Fruit fly (Drosophila melanogaster): ENCODE results near the gene CG4914.

The CG4914 gene

dm6 chr3L:14678097-14678679 is at the start of gene CG4914:
Gene CG4914 (minus strand): TSS chr3L:14678147.
- no peak for TF ChIP-seq usp (GFP tag; optimal IDR thresholded peaks at IDR 0.05)
- TF ChIP-seq EcR (GFP tag; optimal IDR thresholded peaks at IDR 0.05) = no peak
- TF ChIP-seq pan (optimal IDR thresholded peaks at IDR 0.05) = no peak
- no peak for TF ChIP-seq psq (optimal IDR thresholded peaks at IDR 0.05)
- no peak for TF ChIP-seq CG8478 (optimal IDR thresholded peaks at IDR 0.05)
- TF ChIP-seq Dll (optimal IDR thresholded peaks at IDR 0.05) = no peak

- TF ChIP-seq EcR (GFP tag; optimal IDR thresholded peaks at IDR 0.05) (no peak), Dll (optimal IDR thresholded peaks at IDR 0.05) (no peak), psq (optimal IDR thresholded peaks at IDR 0.05) (no peak), CG8478 (optimal IDR thresholded peaks at IDR 0.05) (no peak), pan (optimal IDR thresholded peaks at IDR 0.05) (no peak), usp (GFP tag; optimal IDR thresholded peaks at IDR 0.05) (no peak)
Observed at dm6 chr3L:14712799-14713198, 34.9 kb upstream of the CG4914 start.

- TF ChIP-seq pan (optimal IDR thresholded peaks at IDR 0.05) = no peak
- no peak for TF ChIP-seq Dll (optimal IDR thresholded peaks at IDR 0.05)
- no peak for TF ChIP-seq usp (GFP tag; optimal IDR thresholded peaks at IDR 0.05)
- TF ChIP-seq CG8478 (optimal IDR thresholded peaks at IDR 0.05) = no peak
Observed at dm6 chr3L:14708053-14708452, 30.1 kb upstream of the CG4914 start.

- TF ChIP-seq psq (optimal IDR thresholded peaks at IDR 0.05) = peak; percentile 38
- TF ChIP-seq pan (optimal IDR thresholded peaks at IDR 0.05) = no peak
Observed at dm6 chr3L:14706461-14706880, 28.5 kb upstream of the CG4914 start.

- TF ChIP-seq CG8478 (optimal IDR thresholded peaks at IDR 0.05) = no peak
- no peak for TF ChIP-seq Dll (optimal IDR thresholded peaks at IDR 0.05)
- TF ChIP-seq pan (optimal IDR thresholded peaks at IDR 0.05) = no peak
- no peak for TF ChIP-seq usp (GFP tag; optimal IDR thresholded peaks at IDR 0.05)
- no peak for TF ChIP-seq psq (optimal IDR thresholded peaks at IDR 0.05)
- TF ChIP-seq EcR (GFP tag; optimal IDR thresholded peaks at IDR 0.05) = no peak
Observed at dm6 chr3L:14705164-14705563, 27.2 kb upstream of the CG4914 start, which contains the start of gene CG13476. Gene CG13476 (plus strand): TSS chr3L:14705464.

- TF ChIP-seq psq (optimal IDR thresholded peaks at IDR 0.05) (no peak), Dll (optimal IDR thresholded peaks at IDR 0.05) (no peak)
Observed at dm6 chr3L:14701578-14701977, 23.6 kb upstream of the CG4914 start, which contains the start of gene CG17177. Gene CG17177 (minus strand): TSS chr3L:14701678.

- no peak for TF ChIP-seq CG8478 (optimal IDR thresholded peaks at IDR 0.05)
- no peak for TF ChIP-seq Dll (optimal IDR thresholded peaks at IDR 0.05)
- no peak for TF ChIP-seq usp (GFP tag; optimal IDR thresholded peaks at IDR 0.05)
Observed at dm6 chr3L:14697005-14697404, 19.1 kb upstream of the CG4914 start, which contains the start of gene CG13474. Gene CG13474 (minus strand): TSS chr3L:14697105.

- TF ChIP-seq pan (optimal IDR thresholded peaks at IDR 0.05) = no peak
- TF ChIP-seq EcR (GFP tag; optimal IDR thresholded peaks at IDR 0.05) = no peak
- TF ChIP-seq psq (optimal IDR thresholded peaks at IDR 0.05) = no peak
- no peak for TF ChIP-seq CG8478 (optimal IDR thresholded peaks at IDR 0.05)
- no peak for TF ChIP-seq usp (GFP tag; optimal IDR thresholded peaks at IDR 0.05)
- no peak for TF ChIP-seq Dll (optimal IDR thresholded peaks at IDR 0.05)
Observed at dm6 chr3L:14691047-14691446, 13.1 kb upstream of the CG4914 start, which contains the start of gene gdrd. Gene gdrd (plus strand): TSS chr3L:14691347.

- TF ChIP-seq psq (optimal IDR thresholded peaks at IDR 0.05) = no peak
- TF ChIP-seq pan (optimal IDR thresholded peaks at IDR 0.05) = no peak
- no peak for TF ChIP-seq EcR (GFP tag; optimal IDR thresholded peaks at IDR 0.05)
- TF ChIP-seq CG8478 (optimal IDR thresholded peaks at IDR 0.05) = no peak
- TF ChIP-seq Dll (optimal IDR thresholded peaks at IDR 0.05) = no peak
- no peak for TF ChIP-seq usp (GFP tag; optimal IDR thresholded peaks at IDR 0.05)
Observed at dm6 chr3L:14686251-14686650, 8.3 kb upstream of the CG4914 start.

dm6 chr3L:14684468-14684867 is 6.5 kb upstream of the CG4914 start, which contains the start of gene Dnaaf6:
Gene Dnaaf6 (plus strand): TSS chr3L:14684768.
- TF ChIP-seq psq (optimal IDR thresholded peaks at IDR 0.05) = no peak
- no peak for TF ChIP-seq pan (optimal IDR thresholded peaks at IDR 0.05)
- no peak for TF ChIP-seq Dll (optimal IDR thresholded peaks at IDR 0.05)
- TF ChIP-seq EcR (GFP tag; optimal IDR thresholded peaks at IDR 0.05) = no peak
- TF ChIP-seq usp (GFP tag; optimal IDR thresholded peaks at IDR 0.05) = no peak
- TF ChIP-seq CG8478 (optimal IDR thresholded peaks at IDR 0.05) = no peak

dm6 chr3L:14681504-14681903 is 3.6 kb upstream of the CG4914 start:
- TF ChIP-seq usp (GFP tag; optimal IDR thresholded peaks at IDR 0.05) (no peak), CG8478 (optimal IDR thresholded peaks at IDR 0.05) (no peak), EcR (GFP tag; optimal IDR thresholded peaks at IDR 0.05) (no peak), psq (optimal IDR thresholded peaks at IDR 0.05) (no peak), Dll (optimal IDR thresholded peaks at IDR 0.05) (no peak), pan (optimal IDR thresholded peaks at IDR 0.05) (no peak)

- TF ChIP-seq Dll (optimal IDR thresholded peaks at IDR 0.05) = no peak
- no peak for TF ChIP-seq psq (optimal IDR thresholded peaks at IDR 0.05)
- TF ChIP-seq usp (GFP tag; optimal IDR thresholded peaks at IDR 0.05) = no peak
- TF ChIP-seq CG8478 (optimal IDR thresholded peaks at IDR 0.05) = no peak
- TF ChIP-seq EcR (GFP tag; optimal IDR thresholded peaks at IDR 0.05) = no peak
- TF ChIP-seq pan (optimal IDR thresholded peaks at IDR 0.05) = no peak
Observed at dm6 chr3L:14673740-14674463, 4.0 kb downstream of the CG4914 start.

Measured in whole organism.